Worm (Caenorhabditis elegans) whole organism, L3 larva: ENCODE measurements around the gene Y82E9BR.18.

Experiments used
- R02D3.7 ChIP-seq: fragments of 150-350 bp; optimal IDR thresholded peaks from 2 replicates; lab custom pipeline; 2014; ENCODE audit warnings: missing biosample characterization, missing genetic modification characterization
- ama-1 ChIP-seq: fragments of 150-350 bp; optimal IDR thresholded peaks from 2 replicates; lab custom pipeline; 2018
- ceh-16 ChIP-seq: sonication (generic microtip); optimal IDR thresholded peaks from 2 replicates; lab custom pipeline; 2017; ENCODE audit warnings: missing biosample characterization, missing genetic modification characterization
- ceh-28 ChIP-seq: fragments of 150-350 bp; optimal IDR thresholded peaks from 2 replicates; lab custom pipeline; 2014; ENCODE audit warnings: missing biosample characterization, missing genetic modification reagents, missing genetic modification characterization
- ceh-82 ChIP-seq: fragments of 150-350 bp; optimal IDR thresholded peaks from 2 replicates; lab custom pipeline; 2014; ENCODE audit warnings: missing biosample characterization, missing genetic modification characterization
- ceh-9 ChIP-seq: sonication (generic microtip); optimal IDR thresholded peaks from 2 replicates; lab custom pipeline; 2018; ENCODE audit warnings: missing biosample characterization, missing genetic modification characterization
- daf-12 ChIP-seq: fragments of 150-350 bp; optimal IDR thresholded peaks from 2 replicates; lab custom pipeline; 2014; ENCODE audit warnings: missing biosample characterization, missing genetic modification reagents, missing genetic modification characterization
- egl-27 ChIP-seq: sonication (generic microtip); optimal IDR thresholded peaks from 4 replicates; lab custom pipeline; 2017; ENCODE audit warnings: missing biosample characterization, missing genetic modification reagents, missing genetic modification characterization
- elt-2 ChIP-seq: sonication (generic microtip); optimal IDR thresholded peaks from 2 replicates; lab custom pipeline; 2016; ENCODE audit warnings: missing genetic modification reagents, mild to moderate bottlenecking, missing genetic modification characterization, missing compliant biosample characterization
- eor-1 ChIP-seq, 2 experiments: fragments of 150-350 bp; optimal IDR thresholded peaks; 2 replicates each; lab custom pipeline; 2014 to 2018; ENCODE audit warnings: missing biosample characterization in 2 of 2, missing genetic modification characterization in 2 of 2
- hmg-11 ChIP-seq: sonication (generic microtip); optimal IDR thresholded peaks from 2 replicates; lab custom pipeline; 2016; ENCODE audit warnings: missing genetic modification characterization, missing compliant biosample characterization
- lin-15B ChIP-seq: fragments of 150-350 bp; optimal IDR thresholded peaks from 2 replicates; lab custom pipeline; 2014; ENCODE audit warnings: missing biosample characterization, missing genetic modification characterization
- lin-39 ChIP-seq: fragments of 150-350 bp; optimal IDR thresholded peaks from 2 replicates; lab custom pipeline; 2018; ENCODE audit warnings: missing biosample characterization, missing genetic modification reagents, missing genetic modification characterization
- lsy-12 ChIP-seq: sonication (generic microtip); optimal IDR thresholded peaks from 2 replicates; lab custom pipeline; 2016; ENCODE audit warnings: mild to moderate bottlenecking, missing genetic modification characterization, missing compliant biosample characterization
- mdl-1 ChIP-seq: fragments of 150-350 bp; optimal IDR thresholded peaks from 2 replicates; lab custom pipeline; 2014; ENCODE audit warnings: missing biosample characterization, missing genetic modification characterization
- nfya-1 ChIP-seq: sonication (generic microtip); optimal IDR thresholded peaks from 2 replicates; lab custom pipeline; 2017; ENCODE audit warnings: missing genetic modification characterization, mild to moderate bottlenecking, missing compliant biosample characterization, antibody characterized with exemption, moderate library complexity; ENCODE audit not compliant: insufficient read depth
- nhr-11 ChIP-seq: fragments of 150-350 bp; optimal IDR thresholded peaks from 2 replicates; lab custom pipeline; 2014; ENCODE audit warnings: missing biosample characterization, missing genetic modification characterization
- nhr-12 ChIP-seq: fragments of 150-350 bp; optimal IDR thresholded peaks from 2 replicates; lab custom pipeline; 2014; ENCODE audit warnings: missing biosample characterization, missing genetic modification characterization
- nhr-23 ChIP-seq: fragments of 150-350 bp; optimal IDR thresholded peaks from 2 replicates; lab custom pipeline; 2014; ENCODE audit warnings: missing biosample characterization, missing genetic modification reagents, missing genetic modification characterization
- nhr-237 ChIP-seq: fragments of 150-350 bp; optimal IDR thresholded peaks from 2 replicates; lab custom pipeline; 2014; ENCODE audit warnings: missing biosample characterization, missing genetic modification characterization
- nhr-25 ChIP-seq: sonication (generic microtip); optimal IDR thresholded peaks from 2 replicates; lab custom pipeline; 2017; ENCODE audit warnings: missing biosample characterization, missing genetic modification characterization
- nhr-43 ChIP-seq: sonication (generic microtip); optimal IDR thresholded peaks from 2 replicates; lab custom pipeline; 2016; ENCODE audit warnings: mild to moderate bottlenecking, missing genetic modification characterization, missing compliant biosample characterization; ENCODE audit not compliant: poor library complexity, severe bottlenecking
- nhr-67 ChIP-seq: fragments of 150-350 bp; optimal IDR thresholded peaks from 2 replicates; lab custom pipeline; 2014; ENCODE audit warnings: missing biosample characterization, missing genetic modification characterization
- nhr-77 ChIP-seq: fragments of 150-350 bp; optimal IDR thresholded peaks from 2 replicates; lab custom pipeline; 2014; ENCODE audit warnings: missing biosample characterization, missing genetic modification characterization
- pha-4 ChIP-seq: fragments of 150-350 bp; optimal IDR thresholded peaks from 2 replicates; lab custom pipeline; 2014; ENCODE audit warnings: missing biosample characterization, missing genetic modification reagents, missing genetic modification characterization
- pqm-1 ChIP-seq: fragments of 150-350 bp; optimal IDR thresholded peaks from 2 replicates; lab custom pipeline; 2017; ENCODE audit warnings: missing biosample characterization, missing genetic modification characterization, inconsistent platforms
- sea-2 ChIP-seq: fragments of 150-350 bp; sonication (generic microtip); optimal IDR thresholded peaks from 4 replicates; lab custom pipeline; 2014; ENCODE audit warnings: missing biosample characterization, missing genetic modification reagents, missing genetic modification characterization
- skn-1 ChIP-seq: fragments of 150-350 bp; optimal IDR thresholded peaks from 2 replicates; lab custom pipeline; 2014; ENCODE audit warnings: missing biosample characterization, missing genetic modification characterization
- snpc-4 ChIP-seq: fragments of 150-350 bp; optimal IDR thresholded peaks from 2 replicates; lab custom pipeline; 2014; ENCODE audit warnings: missing biosample characterization, missing genetic modification characterization
- zag-1 ChIP-seq: fragments of 150-350 bp; optimal IDR thresholded peaks from 2 replicates; lab custom pipeline; 2014; ENCODE audit warnings: missing biosample characterization, missing genetic modification characterization
- ztf-4 ChIP-seq: fragments of 150-350 bp; optimal IDR thresholded peaks from 2 replicates; lab custom pipeline; 2014; ENCODE audit warnings: missing biosample characterization, missing genetic modification characterization

Gene Y82E9BR.18

ce11 chrIII:1508764-1509281, 25.5 kb upstream of the Y82E9BR.18 start:
- TF ChIP-seq nhr-67 (tag; lab: Kevin White, UChicago) (no peak), nhr-43 (tag; lab: Kevin White, UChicago) (peak; percentile 7)
- TF ChIP-seq, all 47 proteins: peak for 1

DNA sequence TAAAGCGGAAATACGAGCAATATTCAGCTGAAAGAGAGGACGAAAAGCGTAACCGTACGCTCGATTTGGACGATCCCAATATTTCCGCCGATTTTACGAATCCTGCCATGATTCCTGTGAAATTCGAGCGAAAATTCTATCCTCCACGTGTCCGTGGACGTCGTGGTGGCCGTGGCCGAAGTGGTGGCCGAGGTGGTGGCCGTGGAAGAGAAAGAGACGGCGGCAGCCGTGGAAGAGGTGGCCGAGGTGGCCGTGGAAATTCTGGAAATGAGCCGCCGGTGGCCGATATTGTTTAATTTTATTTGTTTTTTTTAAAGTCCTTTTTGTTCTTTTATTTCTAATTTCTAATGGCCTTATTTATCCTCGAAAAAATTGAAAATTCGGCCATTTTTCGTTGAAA, 24.9 kb upstream of the Y82E9BR.18 start:
- TF ChIP-seq ceh-82 (no peak), nhr-77 (tag; lab: Kevin White, UChicago) (no peak)

- no peak for TF ChIP-seq zag-1 (tag; lab: Kevin White, UChicago)
- TF ChIP-seq R02D3.7 (tag; lab: Kevin White, UChicago) = no peak
- TF ChIP-seq egl-27 = no peak
- peak; percentile 18 for TF ChIP-seq nhr-23 (tag; lab: Kevin White, UChicago)
- TF ChIP-seq pqm-1 (tag; lab: Kevin White, UChicago) = no peak
- no peak for TF ChIP-seq nhr-43 (tag; lab: Kevin White, UChicago)
- TF ChIP-seq hmg-11 (tag; lab: Kevin White, UChicago) = peak; percentile 69
- peak; percentile 75 for TF ChIP-seq lin-15B (tag; lab: Kevin White, UChicago)
- peak; percentile 49 for TF ChIP-seq nfya-1
- TF ChIP-seq nhr-11 = no peak
- TF ChIP-seq pha-4 = peak; percentile 56
- no peak for TF ChIP-seq nhr-237
- no peak for TF ChIP-seq ama-1 (lab: Kevin White, UChicago)
- TF ChIP-seq skn-1 (tag; lab: Kevin White, UChicago) = no peak
- no peak for TF ChIP-seq lin-39
- TF ChIP-seq nhr-12 (tag; lab: Kevin White, UChicago) = no peak
- no peak for TF ChIP-seq nhr-25
- TF ChIP-seq ceh-28 = no peak
Observed at ce11 chrIII:1495863-1496445, 12.6 kb upstream of the Y82E9BR.18 start, which contains the start of the genes ave-1 and M01G5.1. ave-1 (minus strand) TSS chrIII:1495975. M01G5.1 (plus strand) TSS chrIII:1496401.

- TF ChIP-seq ama-1 (lab: Kevin White, UChicago) = no peak
- no peak for TF ChIP-seq elt-2 (tag; lab: Kevin White, UChicago)
- no peak for TF ChIP-seq ceh-16 (tag; lab: Kevin White, UChicago)
- TF ChIP-seq daf-12 (tag; lab: Kevin White, UChicago) = no peak
- TF ChIP-seq zag-1 (tag; lab: Kevin White, UChicago) = no peak
- TF ChIP-seq nhr-25 = no peak
- no peak for TF ChIP-seq nhr-23 (tag; lab: Kevin White, UChicago)
- no peak for TF ChIP-seq nhr-67 (tag; lab: Kevin White, UChicago)
- TF ChIP-seq eor-1 (tag; optimal IDR thresholded peaks at IDR 0.05; lab: Kevin White, UChicago) = no peak
- TF ChIP-seq ztf-4 (tag; lab: Kevin White, UChicago) = no peak
- no peak for TF ChIP-seq skn-1 (tag; lab: Kevin White, UChicago)
- no peak for TF ChIP-seq ceh-82
Observed at ce11 chrIII:1495230-1495629, 11.9 kb upstream of the Y82E9BR.18 start, which contains the start of gene Y82E9BR.19. Y82E9BR.19 (minus strand) TSS chrIII:1495330.

DNA sequence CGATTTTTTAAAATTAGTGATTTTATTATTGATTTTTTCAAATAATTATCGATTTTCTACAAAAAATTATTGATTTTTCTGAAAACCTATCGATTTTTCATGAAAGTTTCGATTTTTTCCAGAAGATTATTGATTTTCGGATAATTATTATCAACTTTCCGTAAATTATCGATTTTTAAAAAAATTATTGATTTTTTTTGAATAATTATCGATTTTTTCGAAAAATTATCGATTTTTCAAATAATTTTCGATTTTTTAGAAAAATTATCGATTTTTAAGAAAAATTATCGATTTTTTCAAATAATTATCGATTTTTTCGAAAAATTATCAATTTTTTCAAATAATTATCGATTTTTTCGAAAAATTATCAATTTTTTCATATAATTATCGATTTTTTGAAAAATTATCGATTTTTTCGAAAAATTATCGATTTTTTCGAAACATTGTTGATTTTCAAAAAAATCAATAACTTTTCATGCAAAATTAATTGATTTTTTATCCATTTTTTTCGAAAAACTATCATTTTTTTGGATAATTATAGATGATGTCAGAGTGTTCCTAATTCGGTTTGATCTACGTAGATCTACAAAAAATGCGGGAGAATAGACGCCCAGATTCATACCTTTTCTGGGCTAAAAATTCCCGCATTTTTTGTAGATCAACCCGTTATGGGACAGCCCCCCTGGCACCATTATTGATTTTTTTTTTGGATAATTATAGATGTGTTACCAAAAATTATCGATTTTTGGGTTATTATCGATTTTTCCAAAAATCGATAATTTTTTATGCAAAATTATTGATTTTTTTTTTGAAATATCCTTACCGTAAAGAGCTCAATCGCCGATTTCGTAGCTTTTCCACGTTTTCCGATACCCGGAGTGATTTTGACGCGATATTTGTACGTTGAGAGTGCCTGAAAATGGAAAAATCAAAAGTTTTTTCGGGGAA, 14.7 kb downstream of the Y82E9BR.18 start:
- TF ChIP-seq ceh-28 (peak; percentile 97), sea-2 (GFP tag; lab: Kevin White, UChicago) (no peak), ceh-9 (tag; lab: Kevin White, UChicago) (no peak)

DNA sequence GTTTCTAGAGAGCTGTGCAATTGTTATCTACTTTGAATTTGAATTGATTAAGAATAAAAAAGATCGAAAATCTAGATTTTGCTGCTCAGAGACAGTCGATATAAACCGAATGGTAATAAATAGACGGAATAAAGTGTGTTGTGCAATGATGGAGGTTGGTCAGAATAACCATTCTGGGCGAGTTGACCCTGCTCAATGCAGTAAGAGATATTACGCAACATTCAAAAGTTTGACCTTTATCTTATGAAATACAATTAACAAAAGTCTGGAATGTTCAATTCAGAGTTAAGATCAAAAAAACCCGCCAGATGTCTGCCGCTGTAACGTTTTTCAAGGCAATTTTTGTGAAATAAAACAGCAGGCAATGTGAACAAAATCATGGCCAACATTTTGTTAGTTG, 26.4 kb downstream of the Y82E9BR.18 start:
- TF ChIP-seq lsy-12 (no peak), pha-4 (no peak), ceh-9 (tag; lab: Kevin White, UChicago) (no peak), snpc-4 (tag; lab: Kevin White, UChicago) (no peak), mdl-1 (tag; lab: Kevin White, UChicago) (no peak)
